Fruit fly (Drosophila melanogaster) whole organism, embryonic: ENCODE data around the gene CG9932.

Experiments
- B-H1 ChIP-seq: fragments of 200-800 bp; sonication (Bioruptor generic); IDR thresholded peaks from 3 replicates; pipeline ENCODE4 v1.3.6; 2022; ENCODE audit warnings: missing biosample characterization, missing genetic modification characterization
- Bdp1 ChIP-seq: fragments of 200-800 bp; sonication (Bioruptor generic); optimal IDR thresholded peaks from 3 replicates; lab custom pipeline; 2016; ENCODE audit warnings: missing biosample characterization, missing genetic modification characterization
- CG10209 ChIP-seq: fragments of 200-800 bp; sonication (Bioruptor generic); optimal IDR thresholded peaks from 3 replicates; lab custom pipeline; 2017; ENCODE audit warnings: missing biosample characterization, mild to moderate bottlenecking, missing genetic modification characterization, missing genetic modification reagents
- CG11695 ChIP-seq: fragments of 200-800 bp; sonication (Bioruptor generic); IDR thresholded peaks from 3 replicates; pipeline ENCODE4 v1.3.6; 2022; ENCODE audit warnings: missing biosample characterization, missing genetic modification characterization
- CG11696 ChIP-seq: fragments of 200-800 bp; sonication (Bioruptor generic); IDR thresholded peaks from 2 replicates; pipeline ENCODE4 v1.3.6; 2022; ENCODE audit warnings: missing biosample characterization, missing genetic modification characterization
- CG11723 ChIP-seq: fragments of 200-800 bp; sonication (Bioruptor generic); optimal IDR thresholded peaks from 2 replicates; lab custom pipeline; 2017; ENCODE audit warnings: missing biosample characterization, mild to moderate bottlenecking, missing genetic modification characterization
- CG1832 ChIP-seq: fragments of 200-800 bp; sonication (Bioruptor generic); optimal IDR thresholded peaks from 2 replicates; lab custom pipeline; 2017; ENCODE audit warnings: missing biosample characterization, mild to moderate bottlenecking, missing genetic modification characterization, inconsistent platforms
- CG2129 ChIP-seq: fragments of 200-800 bp; sonication (Bioruptor generic); IDR thresholded peaks from 2 replicates; pipeline ENCODE4 v1.3.6; 2022; ENCODE audit warnings: missing biosample characterization, missing genetic modification characterization; ENCODE audit not compliant: partially characterized antibody
- CG31365 ChIP-seq: fragments of 200-800 bp; sonication (Bioruptor generic); optimal IDR thresholded peaks from 2 replicates; lab custom pipeline; 2018; ENCODE audit warnings: missing biosample characterization, mild to moderate bottlenecking, missing genetic modification characterization
- CG33557 ChIP-seq: fragments of 200-800 bp; sonication (Bioruptor generic); optimal IDR thresholded peaks from 2 replicates; lab custom pipeline; 2019; ENCODE audit warnings: missing biosample characterization, mild to moderate bottlenecking, missing genetic modification characterization, moderate library complexity
- CG3995 ChIP-seq: fragments of 200-800 bp; sonication (Bioruptor generic); optimal IDR thresholded peaks from 3 replicates; lab custom pipeline; 2016; ENCODE audit warnings: missing biosample characterization, missing genetic modification characterization
- CG6254 ChIP-seq: fragments of 200-800 bp; sonication (Bioruptor generic); optimal IDR thresholded peaks from 3 replicates; lab custom pipeline; 2017; ENCODE audit warnings: mild to moderate bottlenecking, missing biosample characterization, missing genetic modification reagents, missing genetic modification characterization
- CG7987 ChIP-seq: fragments of 200-800 bp; sonication (Bioruptor generic); optimal IDR thresholded peaks from 2 replicates; lab custom pipeline; 2018; ENCODE audit warnings: missing biosample characterization, mild to moderate bottlenecking, missing genetic modification characterization, moderate library complexity
- CG8290 ChIP-seq, 3 experiments: fragments of 200-800 bp; sonication (Bioruptor generic); optimal IDR thresholded peaks; 2 replicates each; lab custom pipeline; 2016 to 2019; ENCODE audit warnings: missing biosample characterization in 3 of 3, missing genetic modification characterization in 3 of 3, mild to moderate bottlenecking in 2 of 3, moderate library complexity in 1 of 3
- CG8924 ChIP-seq: fragments of 200-800 bp; optimal IDR thresholded peaks from 3 replicates; lab custom pipeline; 2019; ENCODE audit warnings: missing biosample characterization, mild to moderate bottlenecking, missing genetic modification characterization, moderate library complexity
- CG9797 ChIP-seq: fragments of 200-800 bp; sonication (Bioruptor generic); optimal IDR thresholded peaks from 3 replicates; lab custom pipeline; 2018; ENCODE audit warnings: missing biosample characterization, mild to moderate bottlenecking, missing genetic modification characterization
- CG9817 ChIP-seq: fragments of 200-800 bp; sonication (Bioruptor generic); optimal IDR thresholded peaks from 2 replicates; lab custom pipeline; 2018; ENCODE audit warnings: missing biosample characterization, mild to moderate bottlenecking, missing genetic modification characterization, moderate library complexity
- D19A ChIP-seq: fragments of 200-800 bp; optimal IDR thresholded peaks from 3 replicates; lab custom pipeline; 2019; ENCODE audit warnings: missing biosample characterization, mild to moderate bottlenecking, missing genetic modification characterization, moderate library complexity
- Doc2 ChIP-seq: fragments of 200-800 bp; sonication (Bioruptor generic); IDR thresholded peaks from 2 replicates; pipeline ENCODE4 v1.3.6; 2022; ENCODE audit warnings: missing biosample characterization, missing genetic modification characterization
- Drgx ChIP-seq: fragments of 200-800 bp; sonication (Bioruptor generic); IDR thresholded peaks from 2 replicates; pipeline ENCODE4 v1.3.6; 2022; ENCODE audit warnings: missing biosample characterization, missing genetic modification characterization
- E2f1 ChIP-seq: fragments of 200-800 bp; sonication (Bioruptor generic); IDR thresholded peaks from 2 replicates; pipeline ENCODE4 v1.3.6; 2022; ENCODE audit warnings: missing biosample characterization, missing genetic modification characterization
- HLHmδ ChIP-seq: fragments of 200-800 bp; sonication (Bioruptor generic); optimal IDR thresholded peaks from 2 replicates; lab custom pipeline; 2018; ENCODE audit warnings: missing biosample characterization, mild to moderate bottlenecking, missing genetic modification characterization, moderate library complexity
- Lim3 ChIP-seq: fragments of 200-800 bp; sonication (Bioruptor generic); IDR thresholded peaks from 2 replicates; pipeline ENCODE4 v1.3.6; 2022; ENCODE audit warnings: missing biosample characterization, missing genetic modification characterization
- NFAT ChIP-seq: fragments of 200-800 bp; sonication (Bioruptor generic); IDR thresholded peaks from 2 replicates; pipeline ENCODE4 v1.3.6; 2022; ENCODE audit warnings: missing biosample characterization, missing genetic modification characterization
- Pdp1 ChIP-seq, 2 experiments: fragments of 200-800 bp; sonication (Bioruptor generic); optimal IDR thresholded peaks; 3 replicates each; lab custom pipeline; 2016; ENCODE audit warnings: missing biosample characterization in 2 of 2, missing genetic modification characterization in 2 of 2, mild to moderate bottlenecking in 1 of 2, moderate library complexity in 1 of 2
- Side ChIP-seq: fragments of 200-800 bp; sonication (Bioruptor generic); optimal IDR thresholded peaks from 2 replicates; lab custom pipeline; 2016; ENCODE audit warnings: missing biosample characterization, missing genetic modification characterization
- Sox102F ChIP-seq: fragments of 200-800 bp; sonication (Bioruptor generic); optimal IDR thresholded peaks from 2 replicates; lab custom pipeline; 2018; ENCODE audit warnings: missing biosample characterization, mild to moderate bottlenecking, missing genetic modification characterization, moderate library complexity
- Trl ChIP-seq, 3 experiments: fragments of >200 bp in 2 of 3; fragments of 200-800 bp in 1 of 3; sonication (Bioruptor generic) in 1 of 3; optimal IDR thresholded peaks; 2 replicates in 1 of 3; 3 replicates in 2 of 3; lab custom pipeline; 2016 to 2017; ENCODE audit warnings: missing biosample characterization in 1 of 3, missing genetic modification characterization in 1 of 3
- al ChIP-seq: fragments of 200-800 bp; sonication (Bioruptor generic); IDR thresholded peaks from 2 replicates; pipeline ENCODE4 v1.3.6; 2022; ENCODE audit warnings: missing biosample characterization, missing genetic modification characterization
- bsh ChIP-seq, 2 experiments: fragments of 200-800 bp; sonication (Bioruptor generic); optimal IDR thresholded peaks; 2 replicates each; lab custom pipeline; 2017 to 2018; ENCODE audit warnings: mild to moderate bottlenecking in 2 of 2, missing biosample characterization in 2 of 2, missing genetic modification characterization in 2 of 2, moderate library complexity in 1 of 2
- cas ChIP-seq: fragments of 200-800 bp; sonication (Bioruptor generic); IDR thresholded peaks from 2 replicates; pipeline ENCODE4 v1.3.6; 2022; ENCODE audit warnings: missing biosample characterization, missing genetic modification characterization
- chinmo ChIP-seq: fragments of 200-800 bp; sonication (Bioruptor generic); IDR thresholded peaks from 4 replicates; pipeline ENCODE4 v1.3.6; 2022; ENCODE audit warnings: missing biosample characterization, missing genetic modification characterization; ENCODE audit not compliant: partially characterized antibody
- crp ChIP-seq, 2 experiments: fragments of 200-800 bp; sonication (Bioruptor generic); optimal IDR thresholded peaks; 2 replicates in 1 of 2; 3 replicates in 1 of 2; lab custom pipeline; 2017; ENCODE audit warnings: missing biosample characterization in 2 of 2, missing genetic modification characterization in 2 of 2, mild to moderate bottlenecking in 1 of 2, moderate library complexity in 1 of 2
- cwo ChIP-seq: fragments of 200-800 bp; sonication (Bioruptor generic); optimal IDR thresholded peaks from 3 replicates; lab custom pipeline; 2017; ENCODE audit warnings: missing biosample characterization, missing genetic modification characterization, mild to moderate bottlenecking, moderate library complexity, missing genetic modification reagents
- dm ChIP-seq: fragments of 200-800 bp; sonication (Bioruptor generic); optimal IDR thresholded peaks from 3 replicates; lab custom pipeline; 2016; ENCODE audit warnings: missing biosample characterization, missing genetic modification characterization
- ems ChIP-seq: fragments of 200-800 bp; sonication (Bioruptor generic); optimal IDR thresholded peaks from 3 replicates; lab custom pipeline; 2016; ENCODE audit warnings: missing biosample characterization, missing genetic modification characterization
- fd96Cb ChIP-seq: fragments of 200-800 bp; sonication (Bioruptor generic); optimal IDR thresholded peaks from 2 replicates; lab custom pipeline; 2018; ENCODE audit warnings: missing biosample characterization, mild to moderate bottlenecking, missing genetic modification characterization, moderate library complexity
- ftz-f1 ChIP-seq: fragments of 200-800 bp; sonication (Bioruptor generic); optimal IDR thresholded peaks from 2 replicates; lab custom pipeline; 2016; ENCODE audit warnings: missing biosample characterization, missing genetic modification characterization
- gem ChIP-seq: fragments of 200-800 bp; sonication (Bioruptor generic); optimal IDR thresholded peaks from 2 replicates; lab custom pipeline; 2019; ENCODE audit warnings: missing biosample characterization, mild to moderate bottlenecking, missing genetic modification characterization, moderate library complexity
- grn ChIP-seq: fragments of 200-800 bp; sonication (Bioruptor generic); optimal IDR thresholded peaks from 3 replicates; lab custom pipeline; 2017; ENCODE audit warnings: missing biosample characterization, missing genetic modification characterization
- h ChIP-seq: fragments of >200 bp; optimal IDR thresholded peaks from 2 replicates; lab custom pipeline; 2017
- hb ChIP-seq: fragments of 200-800 bp; sonication (Bioruptor generic); IDR thresholded peaks from 3 replicates; pipeline ENCODE4 v1.3.6; 2022; ENCODE audit warnings: missing biosample characterization, missing genetic modification characterization; ENCODE audit not compliant: partially characterized antibody
- jumu ChIP-seq: fragments of 200-800 bp; sonication (Bioruptor generic); optimal IDR thresholded peaks from 3 replicates; lab custom pipeline; 2016; ENCODE audit warnings: missing biosample characterization, missing genetic modification characterization
- p53 ChIP-seq: fragments of 200-800 bp; sonication (Bioruptor generic); optimal IDR thresholded peaks from 2 replicates; lab custom pipeline; 2016; ENCODE audit warnings: missing biosample characterization, missing genetic modification characterization
- sens ChIP-seq: fragments of 200-800 bp; sonication (Bioruptor generic); peaks from one replicate; lab custom pipeline; 2016; ENCODE audit warnings: missing biosample characterization, missing genetic modification characterization
- slbo ChIP-seq: fragments of 200-800 bp; sonication (Bioruptor generic); IDR thresholded peaks from 2 replicates; pipeline ENCODE4 v1.3.6; 2022; ENCODE audit warnings: missing biosample characterization, missing genetic modification characterization
- sqz ChIP-seq: fragments of 200-800 bp; sonication (Bioruptor generic); optimal IDR thresholded peaks from 3 replicates; lab custom pipeline; 2018; ENCODE audit warnings: missing biosample characterization, mild to moderate bottlenecking, missing genetic modification characterization
- z ChIP-seq: fragments of 200-800 bp; sonication (Bioruptor generic); IDR thresholded peaks from 3 replicates; pipeline ENCODE4 v1.3.6; 2022; ENCODE audit warnings: missing biosample characterization, missing genetic modification characterization

Gene CG9932

DNA sequence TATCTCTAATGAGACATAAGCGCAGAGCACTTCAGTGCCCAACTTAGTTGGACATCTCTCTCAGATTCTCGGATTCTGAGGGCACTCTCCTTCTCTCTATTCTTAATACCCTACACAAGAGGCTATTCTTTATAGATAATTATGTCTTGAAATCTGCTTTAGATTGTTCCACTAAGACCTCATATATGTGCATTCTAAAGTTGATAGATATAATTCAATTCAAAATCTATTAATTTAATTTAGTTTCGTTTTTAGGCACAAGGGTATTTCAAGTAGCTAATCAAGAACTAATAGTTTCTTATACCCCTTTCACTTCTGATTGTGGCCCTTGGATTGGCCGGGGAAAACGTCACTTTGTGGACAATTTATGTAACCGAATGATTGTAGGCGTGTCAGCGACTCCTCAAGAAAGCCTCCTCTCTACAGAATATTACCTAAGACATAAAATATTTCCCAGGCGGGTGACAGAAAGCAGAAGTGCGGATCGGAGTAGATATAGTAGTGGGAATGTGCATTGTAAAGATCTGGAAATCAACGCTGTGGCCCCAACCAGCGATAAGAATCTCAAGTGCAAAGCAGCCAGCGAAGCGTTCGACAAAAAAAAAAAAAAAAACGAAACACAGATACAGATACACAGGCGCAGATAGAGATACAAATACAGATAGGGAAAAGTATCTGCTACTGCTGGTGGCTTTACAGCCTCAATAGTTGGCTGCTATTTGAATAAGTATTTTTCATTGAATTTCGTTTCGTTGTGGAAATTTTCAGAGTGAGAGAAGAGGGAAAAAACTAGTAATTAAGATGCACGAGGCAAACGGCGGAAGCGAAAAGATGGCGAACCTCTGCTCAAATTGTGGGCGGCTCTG is 8.8 kb upstream of the CG9932 start:
- no peak for TF ChIP-seq ftz-f1 (GFP tag; lab: Kevin White, UChicago)
- TF ChIP-seq Doc2 (GFP tag; lab: Robert Waterston, UW) = no peak
- TF ChIP-seq CG1832 (GFP tag; lab: Kevin White, UChicago) = no peak
- no peak for TF ChIP-seq CG2129 (GFP tag; lab: Robert Waterston, UW)
- TF ChIP-seq Trl (optimal IDR thresholded peaks at IDR 0.05; lab: Kevin White, UChicago) = peak in 1 of 2 experiments; percentile 13
- no peak for TF ChIP-seq Trl (GFP tag; optimal IDR thresholded peaks at IDR 0.05; lab: Kevin White, UChicago)
- TF ChIP-seq crp (GFP tag; optimal IDR thresholded peaks at IDR 0.05; lab: Kevin White, UChicago) = no peak
- TF ChIP-seq B-H1 = no peak
- TF ChIP-seq chinmo = 0 out of 4 replicates have a peak, but pooled peaks have one; percentile 55
- no peak for TF ChIP-seq ems (GFP tag; lab: Kevin White, UChicago)
- TF ChIP-seq sqz (GFP tag; lab: Kevin White, UChicago) = peak; percentile 46
- no peak for TF ChIP-seq CG31365 (tag; lab: Kevin White, UChicago)
- peak; percentile 68 for TF ChIP-seq sens (GFP tag; lab: Kevin White, UChicago)
- no peak for TF ChIP-seq HLHmδ (GFP tag; lab: Kevin White, UChicago)
- TF ChIP-seq z = no peak
- TF ChIP-seq cwo (GFP tag; lab: Kevin White, UChicago) = no peak
- no peak for TF ChIP-seq cas (GFP tag; lab: Robert Waterston, UW)
- no peak for TF ChIP-seq p53 (GFP tag; lab: Kevin White, UChicago)
- no peak for TF ChIP-seq Bdp1 (GFP tag; lab: Kevin White, UChicago)
- peak; percentile 21 for TF ChIP-seq gem (tag; lab: Kevin White, UChicago)
- no peak for TF ChIP-seq h
- peak in 1 of 2 experiments; percentile 5 for TF ChIP-seq bsh (GFP tag; optimal IDR thresholded peaks at IDR 0.05; lab: Kevin White, UChicago)
- TF ChIP-seq E2f1 (GFP tag; lab: Robert Waterston, UW) = no peak
- TF ChIP-seq Drgx = peak; percentile 16; the same call in 1 of the 2 replicates
- no peak for TF ChIP-seq jumu (GFP tag; lab: Kevin White, UChicago)
- TF ChIP-seq Pdp1 (GFP tag; optimal IDR thresholded peaks at IDR 0.05; lab: Kevin White, UChicago) = peak in 1 of 2 experiments; percentile 61
- TF ChIP-seq Sox102F = peak; percentile 5
- TF ChIP-seq grn = peak; percentile 62
- TF ChIP-seq fd96Cb (tag; lab: Kevin White, UChicago) = no peak
- TF ChIP-seq CG11723 = no peak
- no peak for TF ChIP-seq CG8290 (GFP tag; optimal IDR thresholded peaks at IDR 0.05; lab: Kevin White, UChicago)
- no peak for TF ChIP-seq CG8290 (tag; optimal IDR thresholded peaks at IDR 0.05; lab: Kevin White, UChicago)
- no peak for TF ChIP-seq dm (GFP tag; lab: Kevin White, UChicago)
- no peak for TF ChIP-seq hb (GFP tag; lab: Robert Waterston, UW)
- no peak for TF ChIP-seq CG7987 (GFP tag; lab: Kevin White, UChicago)
- TF ChIP-seq CG33557 (GFP tag; lab: Kevin White, UChicago) = no peak
- no peak for TF ChIP-seq CG11695 (GFP tag; lab: Robert Waterston, UW)
- TF ChIP-seq D19A (tag; lab: Kevin White, UChicago) = peak; percentile 61
- TF ChIP-seq CG10209 (GFP tag; lab: Kevin White, UChicago) = no peak
- no peak for TF ChIP-seq CG6254 (GFP tag; lab: Kevin White, UChicago)
- TF ChIP-seq NFAT (GFP tag; lab: Robert Waterston, UW) = no peak
- TF ChIP-seq CG8924 = no peak
- TF ChIP-seq Side (GFP tag; lab: Kevin White, UChicago) = no peak
- no peak for TF ChIP-seq CG9797 (GFP tag; lab: Kevin White, UChicago)
- no peak for TF ChIP-seq slbo (GFP tag; lab: Robert Waterston, UW)
- TF ChIP-seq Lim3 (GFP tag; lab: Robert Waterston, UW) = no peak
- TF ChIP-seq CG9817 (tag; lab: Kevin White, UChicago) = no peak
- no peak for TF ChIP-seq CG3995 (GFP tag; lab: Kevin White, UChicago)
- no peak for TF ChIP-seq CG11696 (GFP tag; lab: Robert Waterston, UW)
- TF ChIP-seq al (GFP tag; lab: Robert Waterston, UW) = no peak
